Worm (Caenorhabditis elegans): ENCODE measurements around the gene Y7A9D.1.
A peak's percentile ranks its signal among the peaks of the same experiment; 100 is the strongest.

The Y7A9D.1 gene

DNA sequence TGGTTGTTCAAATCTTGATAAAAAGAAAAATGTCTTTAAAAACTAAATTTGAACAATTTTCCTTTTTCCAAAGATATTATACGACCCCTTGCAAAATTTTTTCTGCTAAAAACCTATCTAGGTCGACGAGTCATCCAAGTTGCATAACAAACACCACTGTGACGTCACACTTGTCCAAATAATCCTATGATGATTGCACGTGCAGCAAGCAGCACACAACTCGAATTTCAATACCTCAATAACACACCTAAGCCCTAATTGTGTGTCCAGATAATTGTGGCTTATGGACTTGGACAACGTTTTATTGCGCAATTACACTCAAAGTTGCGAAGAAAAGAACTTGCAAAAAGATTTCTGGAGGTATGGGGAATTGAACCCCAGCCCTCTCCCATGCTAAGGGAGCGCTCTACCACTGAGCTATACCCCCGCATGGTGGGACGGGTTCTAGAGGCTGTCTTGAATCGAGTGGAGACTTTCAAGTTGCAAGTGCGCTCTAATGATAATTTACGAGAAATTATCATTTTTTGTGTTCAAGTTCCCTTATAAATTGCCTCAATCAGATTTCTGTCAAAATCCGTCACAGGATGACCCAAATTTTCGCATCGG is 6.9 kb upstream of the Y7A9D.1 start:
- peak; percentile 33 for TF ChIP-seq tbx-2 (tag; optimal IDR thresholded peaks at IDR 0.05)
- TF ChIP-seq pat-9 (tag; optimal IDR thresholded peaks at IDR 0.05) = peak; percentile 10
- no peak for TF ChIP-seq rnt-1 (tag; optimal IDR thresholded peaks at IDR 0.05)
- peak; percentile 28 for TF ChIP-seq C38D4.7 (GFP tag; optimal IDR thresholded peaks at IDR 0.05)
- TF ChIP-seq ceh-6 (GFP tag; optimal IDR thresholded peaks at IDR 0.05) = peak; percentile 14
- no peak for TF ChIP-seq ztf-16 (tag; optimal IDR thresholded peaks at IDR 0.05)
- TF ChIP-seq dve-1 (tag; optimal IDR thresholded peaks at IDR 0.05) = peak; percentile 1
- TF ChIP-seq sox-4 (tag; optimal IDR thresholded peaks at IDR 0.05) = no peak
- TF ChIP-seq unc-86 (tag; optimal IDR thresholded peaks at IDR 0.05) = peak; percentile 17
- peak; percentile 11 for TF ChIP-seq madf-2 (tag; optimal IDR thresholded peaks at IDR 0.05)
- TF ChIP-seq pha-2 (tag; optimal IDR thresholded peaks at IDR 0.05) = peak; percentile 10
- TF ChIP-seq nhr-232 (tag; optimal IDR thresholded peaks at IDR 0.05) = peak; percentile 15
- peak; percentile 49 for TF ChIP-seq ceh-18 (tag; optimal IDR thresholded peaks at IDR 0.05)

DNA sequence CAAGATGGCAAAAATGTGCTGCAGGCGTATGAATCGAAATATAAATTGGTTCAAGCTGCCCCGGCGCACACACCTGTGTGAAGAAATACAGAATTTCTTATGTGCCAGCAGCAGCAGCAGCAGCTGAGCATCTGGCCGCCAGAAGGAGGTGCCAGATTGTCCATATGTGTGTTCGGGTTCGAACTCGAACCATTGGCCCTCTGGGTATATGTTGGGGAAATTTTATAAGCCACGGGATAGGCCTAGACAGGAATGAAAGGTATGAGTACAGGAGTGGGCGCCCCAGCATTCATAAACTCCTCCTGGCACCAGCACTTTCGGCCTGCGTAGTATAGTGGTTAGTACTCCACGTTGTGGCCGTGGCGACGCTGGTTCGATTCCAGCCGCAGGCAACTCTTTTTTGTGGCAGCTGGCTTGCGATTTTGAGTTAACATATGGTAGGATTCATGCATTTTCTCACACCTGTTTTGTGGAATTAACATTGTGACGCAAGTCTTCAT is 6.2 kb upstream of the Y7A9D.1 start:
- TF ChIP-seq pax-1 (tag; optimal IDR thresholded peaks at IDR 0.05) (no peak), che-1 (tag; optimal IDR thresholded peaks at IDR 0.05) (peak; percentile 53), K09A11.1 (tag; optimal IDR thresholded peaks at IDR 0.05; ENCODE audit: insufficient read depth) (peak; percentile 18), pqm-1 (tag; optimal IDR thresholded peaks at IDR 0.05) (peak; percentile 20), ahr-1 (tag; optimal IDR thresholded peaks at IDR 0.05) (no peak), madf-2 (tag; optimal IDR thresholded peaks at IDR 0.05) (no peak), syd-9 (tag; optimal IDR thresholded peaks at IDR 0.05) (peak; percentile 23), lin-11 (tag; optimal IDR thresholded peaks at IDR 0.05) (peak; percentile 33), odd-2 (tag; optimal IDR thresholded peaks at IDR 0.05) (no peak), nfya-1 (tag; optimal IDR thresholded peaks at IDR 0.05) (peak; percentile 7), C38D4.7 (GFP tag; optimal IDR thresholded peaks at IDR 0.05) (peak; percentile 51), ets-4 (tag; optimal IDR thresholded peaks at IDR 0.05) (no peak), K02D7.2 (tag; optimal IDR thresholded peaks at IDR 0.05) (peak; percentile 20), nhr-232 (tag; optimal IDR thresholded peaks at IDR 0.05) (peak; percentile 26), pat-9 (tag; optimal IDR thresholded peaks at IDR 0.05) (peak; percentile 37), ztf-16 (tag; optimal IDR thresholded peaks at IDR 0.05) (peak; percentile 12), sox-4 (tag; optimal IDR thresholded peaks at IDR 0.05) (no peak), C08G9.2 (tag; optimal IDR thresholded peaks at IDR 0.05) (peak; percentile 51), gmeb-2 (tag; optimal IDR thresholded peaks at IDR 0.05) (peak; percentile 28), ceh-45 (GFP tag; IDR thresholded peaks at IDR 0.05) (no peak), tbx-2 (tag; optimal IDR thresholded peaks at IDR 0.05) (peak; percentile 12), pha-2 (tag; optimal IDR thresholded peaks at IDR 0.05) (peak; percentile 53), hlh-6 (tag; optimal IDR thresholded peaks at IDR 0.05) (peak; percentile 78), ref-2 (tag; optimal IDR thresholded peaks at IDR 0.05) (peak; percentile 60), T23F11.4 (GFP tag; optimal IDR thresholded peaks at IDR 0.05) (peak; percentile 37), ceh-19 (GFP tag; optimal IDR thresholded peaks at IDR 0.05) (peak; percentile 28), ceh-31 (tag; optimal IDR thresholded peaks at IDR 0.05) (peak; percentile 34), elt-4 (tag; optimal IDR thresholded peaks at IDR 0.05) (no peak), unc-86 (tag; optimal IDR thresholded peaks at IDR 0.05) (no peak), ceh-6 (GFP tag; optimal IDR thresholded peaks at IDR 0.05) (peak; percentile 71), hlh-8 (tag; optimal IDR thresholded peaks at IDR 0.05) (peak; percentile 97), ceh-48 (tag; optimal IDR thresholded peaks at IDR 0.05) (peak; percentile 6)

DNA sequence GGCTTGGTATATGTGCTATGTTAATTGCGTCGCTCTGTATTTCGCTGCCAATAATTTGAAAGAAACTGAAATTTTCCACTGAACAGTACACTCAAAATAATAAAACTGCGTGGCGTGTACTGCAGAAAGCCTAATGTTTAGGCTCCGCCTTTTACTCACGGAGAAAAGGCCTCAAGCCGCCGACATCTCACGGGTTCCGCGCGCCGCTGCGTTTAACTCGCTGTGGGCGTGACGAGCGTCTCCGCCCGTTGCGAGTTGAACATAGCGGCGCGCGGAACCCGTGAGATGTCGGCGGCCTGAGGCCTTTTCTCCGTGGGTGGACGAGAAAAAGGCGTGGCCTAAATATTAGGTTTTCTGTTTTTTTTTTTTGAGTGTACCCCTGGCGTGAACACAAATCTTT is 2.6 kb upstream of the Y7A9D.1 start:
- TF ChIP-seq T23F11.4 (GFP tag; optimal IDR thresholded peaks at IDR 0.05) = no peak
- no peak for TF ChIP-seq nhr-11 (tag; optimal IDR thresholded peaks at IDR 0.05)
- TF ChIP-seq lim-6 (tag; optimal IDR thresholded peaks at IDR 0.05) = no peak
- no peak for TF ChIP-seq Y22D7AL.16 (tag; optimal IDR thresholded peaks at IDR 0.05)
- TF ChIP-seq ahr-1 (tag; optimal IDR thresholded peaks at IDR 0.05) = no peak
- TF ChIP-seq K09A11.1 (tag; optimal IDR thresholded peaks at IDR 0.05; ENCODE audit: insufficient read depth) = no peak
- TF ChIP-seq ceh-24 (tag; optimal IDR thresholded peaks at IDR 0.05) = no peak
- TF ChIP-seq tbx-2 (tag; optimal IDR thresholded peaks at IDR 0.05) = no peak
- no peak for TF ChIP-seq hlh-30 (tag; optimal IDR thresholded peaks at IDR 0.05; ENCODE audit: insufficient read depth)
